Worm (Caenorhabditis elegans): Measurements from ENCODE around the gene adt-1.

DNA sequence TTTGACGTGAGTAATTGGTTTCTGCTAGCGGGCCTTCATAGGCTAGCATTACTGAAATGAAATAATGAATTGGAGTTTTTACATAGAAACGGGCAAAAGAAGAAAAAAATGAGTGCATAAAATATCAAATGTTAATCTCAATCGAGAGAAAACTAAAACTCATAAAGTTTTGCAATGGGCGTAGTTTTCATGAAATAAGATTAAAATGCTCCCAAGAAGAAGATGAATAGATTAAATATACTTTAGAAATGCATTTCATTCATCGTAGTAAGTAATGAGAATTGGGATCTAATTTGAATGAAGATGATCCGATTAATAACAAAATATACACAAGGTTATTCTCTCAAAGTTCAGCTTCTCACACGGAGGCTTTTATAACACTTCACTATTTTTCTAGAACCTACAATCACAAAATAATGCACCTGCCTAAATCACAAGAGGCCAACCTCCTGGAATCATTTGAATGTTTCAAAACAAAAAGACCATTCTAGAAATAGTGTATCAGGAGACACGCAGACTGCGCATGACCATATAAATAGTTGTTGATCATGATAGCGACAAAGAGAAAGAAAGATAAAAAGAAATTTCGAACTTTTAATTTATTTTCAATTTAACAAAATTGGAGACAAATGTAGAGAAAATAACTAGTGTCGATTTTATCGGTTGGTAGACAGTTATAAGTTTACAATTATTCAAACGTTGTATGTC, 10.7 kb upstream of the adt-1 start, which contains the start of gene nhr-17:
- TF ChIP-seq ets-4 (GFP tag; optimal IDR thresholded peaks at IDR 0.05) (no peak), egrh-3 (GFP tag; IDR thresholded peaks at IDR 0.05) (no peak), madf-6 (GFP tag; IDR thresholded peaks at IDR 0.05) (no peak), athp-1 (tag; optimal IDR thresholded peaks at IDR 0.05) (no peak), F49E8.2 (tag; optimal IDR thresholded peaks at IDR 0.05; ENCODE audit: insufficient read depth) (no peak), F52B5.7 (tag; optimal IDR thresholded peaks at IDR 0.05) (no peak), D2030.7 (GFP tag; IDR thresholded peaks at IDR 0.05) (no peak), F39B2.1 (GFP tag; IDR thresholded peaks at IDR 0.05) (no peak), sea-2 (GFP tag; IDR thresholded peaks at IDR 0.05) (no peak)
